Worm (Caenorhabditis elegans) whole organism, L2 larva: Measurements from ENCODE around the gene F46F2.5.

Experiments
- R02D3.7 ChIP-seq: fragments of 150-350 bp; optimal IDR thresholded peaks from 2 replicates; lab custom pipeline; 2014; ENCODE audit warnings: missing biosample characterization, missing genetic modification characterization
- ZK546.5 ChIP-seq: sonication (generic microtip); optimal IDR thresholded peaks from 2 replicates; lab custom pipeline; 2017; ENCODE audit warnings: missing biosample characterization, missing genetic modification characterization
- aly-2 ChIP-seq: fragments of 150-350 bp; optimal IDR thresholded peaks from 2 replicates; lab custom pipeline; 2014; ENCODE audit warnings: missing biosample characterization, missing genetic modification characterization
- blmp-1 ChIP-seq: sonication (generic microtip); optimal IDR thresholded peaks from 2 replicates; lab custom pipeline; 2017; ENCODE audit warnings: missing genetic modification characterization, mild to moderate bottlenecking, missing compliant biosample characterization, antibody characterized with exemption, moderate library complexity; ENCODE audit not compliant: insufficient read depth
- ceh-82 ChIP-seq: fragments of 150-350 bp; optimal IDR thresholded peaks from 2 replicates; lab custom pipeline; 2014; ENCODE audit warnings: missing biosample characterization, missing genetic modification characterization
- egl-27 ChIP-seq: sonication (generic microtip); optimal IDR thresholded peaks from 3 replicates; lab custom pipeline; 2017; ENCODE audit warnings: missing biosample characterization, missing genetic modification reagents, missing genetic modification characterization
- lin-13 ChIP-seq: fragments of 150-350 bp; optimal IDR thresholded peaks from 2 replicates; lab custom pipeline; 2014; ENCODE audit warnings: missing biosample characterization, missing genetic modification reagents, missing genetic modification characterization
- mdl-1 ChIP-seq, 2 experiments: fragments of 150-350 bp in 1 of 2; sonication (generic microtip) in 1 of 2; optimal IDR thresholded peaks; 2 replicates each; lab custom pipeline; 2017; ENCODE audit warnings: missing biosample characterization in 2 of 2, missing genetic modification characterization in 2 of 2
- nhr-23 ChIP-seq: fragments of 150-350 bp; optimal IDR thresholded peaks from 2 replicates; lab custom pipeline; 2014; ENCODE audit warnings: missing biosample characterization, missing genetic modification reagents, missing genetic modification characterization
- snpc-4 ChIP-seq: fragments of 150-350 bp; optimal IDR thresholded peaks from 2 replicates; lab custom pipeline; 2014; ENCODE audit warnings: missing biosample characterization, missing genetic modification characterization
- ztf-11 ChIP-seq: sonication (generic microtip); optimal IDR thresholded peaks from 2 replicates; lab custom pipeline; 2017; ENCODE audit warnings: missing biosample characterization, missing genetic modification characterization
- ztf-4 ChIP-seq: fragments of 150-350 bp; optimal IDR thresholded peaks from 2 replicates; lab custom pipeline; 2014; ENCODE audit warnings: missing biosample characterization, missing genetic modification characterization

DNA sequence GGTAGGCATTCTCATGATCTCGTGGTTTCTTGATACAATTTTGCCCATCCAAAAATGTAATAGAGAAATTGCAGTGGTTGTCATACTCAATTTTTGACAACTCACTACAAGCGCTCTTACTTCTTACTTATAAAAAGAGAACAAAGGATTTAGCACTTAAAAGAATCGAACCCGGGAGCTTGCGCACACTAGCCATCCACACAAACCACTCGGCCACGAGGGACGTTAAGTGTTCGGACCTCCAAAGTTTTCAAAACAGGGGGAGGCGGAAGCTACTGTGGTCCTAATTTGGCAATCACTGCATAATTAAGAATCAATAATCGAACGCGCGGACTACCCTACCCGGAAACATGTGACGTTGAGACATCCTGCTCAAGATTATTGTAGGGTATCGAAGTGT lies 19.8 kb upstream of the F46F2.5 start:
- no peak for TF ChIP-seq blmp-1 (tag; lab: Kevin White, UChicago)
- TF ChIP-seq ztf-4 (tag; lab: Kevin White, UChicago) = no peak
- no peak for TF ChIP-seq ZK546.5 (tag; lab: Kevin White, UChicago)
- TF ChIP-seq ztf-11 (tag; lab: Kevin White, UChicago) = no peak
- TF ChIP-seq mdl-1 (tag; optimal IDR thresholded peaks at IDR 0.05; lab: Kevin White, UChicago) = no peak
- no peak for TF ChIP-seq egl-27 (tag; lab: Kevin White, UChicago)
- TF ChIP-seq nhr-23 (tag; lab: Kevin White, UChicago) = no peak
- TF ChIP-seq aly-2 = no peak
- no peak for TF ChIP-seq R02D3.7
- TF ChIP-seq snpc-4 (tag; lab: Kevin White, UChicago) = no peak
- TF ChIP-seq ceh-82 = no peak
- no peak for TF ChIP-seq lin-13
